Fruit fly (Drosophila melanogaster) whole organism, adult: ENCODE data around the gene Syx13.

Source experiments
- CG14711 ChIP-seq: fragments of 200-800 bp; sonication (Bioruptor generic); optimal IDR thresholded peaks from 2 replicates; lab custom pipeline; 2018; ENCODE audit warnings: missing biosample characterization, mild to moderate bottlenecking, missing genetic modification characterization, moderate library complexity
- CG7045 ChIP-seq: fragments of 200-800 bp; sonication (Bioruptor generic); optimal IDR thresholded peaks from 2 replicates; lab custom pipeline; 2017; ENCODE audit warnings: missing biosample characterization, mild to moderate bottlenecking, missing genetic modification characterization
- CG7101 ChIP-seq: fragments of 200-800 bp; sonication (Bioruptor generic); optimal IDR thresholded peaks from 2 replicates; lab custom pipeline; 2018; ENCODE audit warnings: missing biosample characterization, mild to moderate bottlenecking, missing genetic modification characterization, moderate library complexity
- toe ChIP-seq: fragments of 200-800 bp; sonication (Bioruptor generic); optimal IDR thresholded peaks from 2 replicates; lab custom pipeline; 2016; ENCODE audit warnings: missing biosample characterization, missing genetic modification characterization

DNA sequence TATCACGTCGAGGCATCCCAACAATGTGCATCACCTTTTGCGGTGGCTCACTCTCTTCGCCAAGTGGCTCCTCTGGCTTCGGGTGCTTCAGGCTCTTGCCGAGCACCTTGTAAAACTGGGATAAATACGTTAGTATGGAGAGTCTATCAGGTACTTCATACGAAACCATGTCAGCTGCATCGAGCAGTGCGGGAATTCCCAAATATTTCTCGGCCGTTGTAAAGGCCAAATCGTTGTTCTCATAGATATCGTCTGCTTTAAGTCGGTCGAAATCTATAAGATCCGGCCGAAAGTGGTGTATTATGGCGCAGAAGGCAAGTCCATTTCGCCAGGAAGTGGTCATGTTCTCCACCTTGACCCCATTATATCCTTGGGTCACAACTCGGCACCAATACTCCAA, 29.5 kb upstream of the Syx13 start:
- TF ChIP-seq toe, result no peak
- no peak for TF ChIP-seq CG7101
- no peak for TF ChIP-seq CG14711 (tag; lab: Kevin White, UChicago)
- no peak for TF ChIP-seq CG7045 (GFP tag; lab: Kevin White, UChicago)
